Fruit fly (Drosophila melanogaster) whole organism, prepupa: ENCODE data around the gene Gk1.

Experiments used
- CG10631 ChIP-seq: fragments of 200-800 bp; sonication (Bioruptor generic); optimal IDR thresholded peaks from 2 replicates; lab custom pipeline; 2016; ENCODE audit warnings: missing biosample characterization, missing genetic modification characterization
- CG16779 ChIP-seq: fragments of 200-800 bp; sonication (Bioruptor generic); optimal IDR thresholded peaks from 3 replicates; lab custom pipeline; 2017; ENCODE audit warnings: missing biosample characterization, mild to moderate bottlenecking, missing genetic modification characterization
- CG6808 ChIP-seq: fragments of 200-800 bp; sonication (Bioruptor generic); optimal IDR thresholded peaks from 3 replicates; lab custom pipeline; 2017; ENCODE audit warnings: missing biosample characterization, missing genetic modification characterization, mild to moderate bottlenecking, moderate library complexity, missing genetic modification reagents
- CG8632 ChIP-seq: fragments of 200-800 bp; sonication (Bioruptor generic); optimal IDR thresholded peaks from 3 replicates; lab custom pipeline; 2016; ENCODE audit warnings: missing biosample characterization, missing genetic modification characterization
- Eip75B ChIP-seq: fragments of 200-800 bp; sonication (Bioruptor generic); optimal IDR thresholded peaks from 3 replicates; lab custom pipeline; 2016; ENCODE audit warnings: missing biosample characterization, missing genetic modification characterization
- Hr39 ChIP-seq: fragments of 200-800 bp; sonication (Bioruptor generic); optimal IDR thresholded peaks from 2 replicates; lab custom pipeline; 2016; ENCODE audit warnings: missing biosample characterization, missing genetic modification characterization
- Met ChIP-seq: fragments of 200-800 bp; sonication (Bioruptor generic); optimal IDR thresholded peaks from 3 replicates; lab custom pipeline; 2016; ENCODE audit warnings: missing biosample characterization, missing genetic modification characterization
- OdsH ChIP-seq: fragments of 200-800 bp; sonication (Bioruptor generic); optimal IDR thresholded peaks from 3 replicates; lab custom pipeline; 2016; ENCODE audit warnings: missing biosample characterization, missing genetic modification characterization
- acj6 ChIP-seq: fragments of 200-800 bp; sonication (Bioruptor generic); optimal IDR thresholded peaks from 3 replicates; lab custom pipeline; 2016; ENCODE audit warnings: missing biosample characterization, missing genetic modification characterization
- dac ChIP-seq: fragments of 200-800 bp; sonication (Bioruptor generic); optimal IDR thresholded peaks from 2 replicates; lab custom pipeline; 2017; ENCODE audit warnings: missing biosample characterization, mild to moderate bottlenecking, missing genetic modification characterization
- pdm3 ChIP-seq: fragments of 200-800 bp; sonication (Bioruptor generic); optimal IDR thresholded peaks from 3 replicates; lab custom pipeline; 2016; ENCODE audit warnings: missing biosample characterization, missing genetic modification characterization
- topi ChIP-seq: fragments of 200-800 bp; sonication (Bioruptor generic); optimal IDR thresholded peaks from 3 replicates; lab custom pipeline; 2016; ENCODE audit warnings: missing biosample characterization, missing genetic modification characterization

DNA sequence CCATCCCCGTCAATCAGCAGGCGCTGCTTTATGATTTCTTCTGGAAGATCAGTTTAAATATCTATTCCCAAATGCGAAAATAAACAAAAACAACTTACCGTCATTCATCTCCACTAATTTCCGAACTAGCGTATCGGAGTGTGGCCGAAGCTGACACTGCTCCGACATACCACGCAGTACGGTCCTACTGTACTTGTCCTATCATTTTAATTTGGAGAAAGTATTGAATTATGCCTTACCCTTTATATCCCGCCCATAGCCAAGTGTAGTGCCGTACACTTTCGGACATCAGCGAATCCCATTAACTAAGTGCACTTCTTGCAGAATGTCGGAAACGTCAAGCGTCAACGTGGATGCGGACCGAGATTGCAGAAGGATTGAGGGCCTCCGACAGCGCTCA is 6.9 kb upstream of the Gk1 start, which contains the start of the genes thoc7 and Dis3l2:
- TF ChIP-seq CG8632 (GFP tag; lab: Kevin White, UChicago) (no peak), OdsH (GFP tag; lab: Kevin White, UChicago) (no peak), dac (GFP tag; lab: Kevin White, UChicago) (no peak), pdm3 (GFP tag; lab: Kevin White, UChicago) (no peak), Hr39 (GFP tag; lab: Kevin White, UChicago) (no peak), acj6 (GFP tag; lab: Kevin White, UChicago) (no peak), Eip75B (no peak), CG10631 (GFP tag; lab: Kevin White, UChicago) (no peak), CG6808 (GFP tag; lab: Kevin White, UChicago) (no peak), CG16779 (no peak), topi (GFP tag; lab: Kevin White, UChicago) (no peak), Met (no peak)
